Worm (Caenorhabditis elegans) whole organism, L1 larva: ENCODE data around the gene C54D1.7.

Experiments
- C16A3.4 ChIP-seq: fragments of 150-350 bp; optimal IDR thresholded peaks from 2 replicates; lab custom pipeline; 2014; ENCODE audit warnings: missing biosample characterization, missing genetic modification characterization
- aha-1 ChIP-seq: fragments of 150-350 bp; optimal IDR thresholded peaks from 2 replicates; lab custom pipeline; 2014; ENCODE audit warnings: missing biosample characterization, missing genetic modification characterization
- alr-1 ChIP-seq: fragments of 200-800 bp; sonication (Bioruptor generic); optimal IDR thresholded peaks from 2 replicates; lab custom pipeline; 2018; ENCODE audit warnings: borderline replicate concordance, mild to moderate bottlenecking, missing genetic modification characterization, missing compliant biosample characterization
- blmp-1 ChIP-seq: fragments of 150-350 bp; optimal IDR thresholded peaks from 2 replicates; lab custom pipeline; 2014; ENCODE audit warnings: missing biosample characterization, missing genetic modification characterization
- ceh-8 ChIP-seq: fragments of 200-800 bp; sonication (Bioruptor generic); optimal IDR thresholded peaks from 2 replicates; lab custom pipeline; 2018; ENCODE audit warnings: mild to moderate bottlenecking, missing genetic modification characterization, moderate library complexity, missing compliant biosample characterization
- ceh-90 ChIP-seq: sonication (generic microtip); optimal IDR thresholded peaks from 2 replicates; lab custom pipeline; 2016; ENCODE audit warnings: missing genetic modification characterization, missing compliant biosample characterization
- dpl-1 ChIP-seq, 3 experiments: fragments of 150-350 bp in 2 of 3; sonication (generic microtip) in 1 of 3; optimal IDR thresholded peaks; 2 replicates each; lab custom pipeline; 2014 to 2017; ENCODE audit warnings: missing biosample characterization in 3 of 3, missing genetic modification characterization in 3 of 3, missing genetic modification reagents in 3 of 3
- efl-1 ChIP-seq, 4 experiments: fragments of 150-350 bp; optimal IDR thresholded peaks in 3 of 4; peaks in 1 of 4; 1 replicate in 1 of 4; 2 replicates in 3 of 4; lab custom pipeline; 2014; ENCODE audit warnings: missing biosample characterization in 2 of 4, missing genetic modification characterization in 2 of 4, missing genetic modification reagents in 2 of 4
- efl-3 ChIP-seq: fragments of 200-800 bp; sonication (Bioruptor generic); optimal IDR thresholded peaks from 2 replicates; lab custom pipeline; 2018; ENCODE audit warnings: mild to moderate bottlenecking, missing genetic modification characterization, missing compliant biosample characterization
- egl-13 ChIP-seq: sonication (generic microtip); optimal IDR thresholded peaks from 2 replicates; lab custom pipeline; 2016; ENCODE audit warnings: missing genotype, missing genetic modification reagents, missing genetic modification characterization, missing compliant biosample characterization
- elt-2 ChIP-seq: sonication (generic microtip); optimal IDR thresholded peaks from 2 replicates; lab custom pipeline; 2016; ENCODE audit warnings: missing genetic modification characterization, mild to moderate bottlenecking, inconsistent platforms, missing compliant biosample characterization, missing genetic modification reagents
- elt-3 ChIP-seq, 6 experiments: fragments of 150-350 bp in 1 of 6; sonication (generic microtip); optimal IDR thresholded peaks; 2 replicates each; lab custom pipeline; 2017 to 2018; ENCODE audit warnings: missing biosample characterization in 6 of 6, missing genetic modification characterization in 6 of 6, inconsistent platforms in 1 of 6
- fkh-10 ChIP-seq: sonication (generic microtip); optimal IDR thresholded peaks from 2 replicates; lab custom pipeline; 2017; ENCODE audit warnings: missing biosample characterization, missing genetic modification reagents, missing genetic modification characterization
- fos-1 ChIP-seq: fragments of 150-350 bp; optimal IDR thresholded peaks from 2 replicates; lab custom pipeline; 2014; ENCODE audit warnings: missing biosample characterization, missing genetic modification characterization
- grh-1 ChIP-seq: fragments of 200-800 bp; sonication (Bioruptor generic); IDR thresholded peaks from 2 replicates; pipeline ENCODE4 v1.3.6; 2022; ENCODE audit warnings: missing genetic modification reagents, missing genetic modification characterization, missing compliant biosample characterization
- jun-1 ChIP-seq: fragments of 150-350 bp; optimal IDR thresholded peaks from 2 replicates; lab custom pipeline; 2014; ENCODE audit warnings: missing biosample characterization, missing genetic modification reagents, missing genetic modification characterization
- lin-13 ChIP-seq: fragments of 150-350 bp; optimal IDR thresholded peaks from 2 replicates; lab custom pipeline; 2014; ENCODE audit warnings: missing biosample characterization, missing genetic modification reagents, missing genetic modification characterization
- lin-14 ChIP-seq: fragments of 200-800 bp; sonication (Bioruptor generic); optimal IDR thresholded peaks from 2 replicates; lab custom pipeline; 2018; ENCODE audit warnings: mild to moderate bottlenecking, missing genetic modification characterization, moderate library complexity, missing compliant biosample characterization
- lin-35 ChIP-seq, 2 experiments: fragments of 150-350 bp; optimal IDR thresholded peaks; 2 replicates each; lab custom pipeline; 2014; ENCODE audit warnings: missing biosample characterization in 2 of 2, missing genetic modification characterization in 2 of 2, missing genetic modification reagents in 2 of 2
- mdl-1 ChIP-seq, 2 experiments: fragments of 150-350 bp; optimal IDR thresholded peaks; 2 replicates each; lab custom pipeline; 2014 to 2017; ENCODE audit warnings: missing biosample characterization in 2 of 2, missing genetic modification characterization in 2 of 2, inconsistent platforms in 1 of 2
- nhr-19 ChIP-seq: fragments of 200-800 bp; sonication (Bioruptor generic); conservative IDR thresholded peaks from 2 replicates; pipeline ENCODE4 v1.3.6; 2022; ENCODE audit warnings: missing genetic modification characterization, missing compliant biosample characterization
- nhr-20 ChIP-seq: sonication (generic microtip); optimal IDR thresholded peaks from 2 replicates; lab custom pipeline; 2016; ENCODE audit warnings: mild to moderate bottlenecking, missing genetic modification characterization, missing compliant biosample characterization
- nhr-237 ChIP-seq: fragments of 150-350 bp; optimal IDR thresholded peaks from 2 replicates; lab custom pipeline; 2014; ENCODE audit warnings: missing biosample characterization, missing genetic modification characterization
- nhr-71 ChIP-seq: sonication (generic microtip); optimal IDR thresholded peaks from 2 replicates; lab custom pipeline; 2016; ENCODE audit warnings: mild to moderate bottlenecking, missing genetic modification characterization, moderate library complexity, missing compliant biosample characterization
- nhr-76 ChIP-seq: sonication (generic microtip); optimal IDR thresholded peaks from 2 replicates; lab custom pipeline; 2017; ENCODE audit warnings: missing biosample characterization, missing genetic modification characterization
- nhr-85 ChIP-seq: sonication (generic microtip); peaks from one replicate; lab custom pipeline; 2016; ENCODE audit warnings: missing genetic modification characterization, inconsistent platforms, missing compliant biosample characterization
- pag-3 ChIP-seq: sonication (generic microtip); optimal IDR thresholded peaks from 2 replicates; lab custom pipeline; 2017; ENCODE audit warnings: missing genetic modification characterization, mild to moderate bottlenecking, missing compliant biosample characterization, antibody characterized with exemption, borderline replicate concordance; ENCODE audit not compliant: insufficient read depth
- pax-3 ChIP-seq: fragments of 200-800 bp; sonication (Bioruptor generic); optimal IDR thresholded peaks from 2 replicates; lab custom pipeline; 2018; ENCODE audit warnings: mild to moderate bottlenecking, missing genetic modification characterization, moderate library complexity, missing compliant biosample characterization
- rnt-1 ChIP-seq: sonication (generic microtip); optimal IDR thresholded peaks from 2 replicates; lab custom pipeline; 2016; ENCODE audit warnings: mild to moderate bottlenecking, missing genetic modification characterization, moderate library complexity, missing compliant biosample characterization
- snpc-4 ChIP-seq: fragments of 150-350 bp; optimal IDR thresholded peaks from 2 replicates; lab custom pipeline; 2014; ENCODE audit warnings: missing biosample characterization, missing genetic modification characterization
- sup-37 ChIP-seq: fragments of 200-800 bp; sonication (Bioruptor generic); optimal IDR thresholded peaks from 2 replicates; lab custom pipeline; 2018; ENCODE audit warnings: mild to moderate bottlenecking, missing genetic modification characterization, missing compliant biosample characterization
- tbx-2 ChIP-seq: sonication (generic microtip); optimal IDR thresholded peaks from 2 replicates; lab custom pipeline; 2016; ENCODE audit warnings: missing genetic modification characterization, missing compliant biosample characterization
- zip-4 ChIP-seq: fragments of 200-800 bp; sonication (Bioruptor generic); optimal IDR thresholded peaks from 2 replicates; lab custom pipeline; 2018; ENCODE audit warnings: mild to moderate bottlenecking, missing genetic modification characterization, moderate library complexity, missing compliant biosample characterization

Gene C54D1.7

ce11 chrX:7155879-7156278 is at the start of gene C54D1.7:
TSS of gene C54D1.7 (minus strand) at chrX:7156035.
- no peak for TF ChIP-seq fkh-10 (GFP tag; lab: Kevin White, UChicago)
- peak; percentile 29 for TF ChIP-seq blmp-1 (tag; lab: Kevin White, UChicago)
- peak in 1 of 6 experiments; percentile 46 for TF ChIP-seq elt-3 (tag; optimal IDR thresholded peaks at IDR 0.05; lab: Kevin White, UChicago)
- TF ChIP-seq nhr-85 (tag; lab: Kevin White, UChicago), result peak; percentile 72

- no peak for TF ChIP-seq dpl-1 (GFP tag; optimal IDR thresholded peaks at IDR 0.05; lab: Kevin White, UChicago)
- TF ChIP-seq ceh-90 (tag; lab: Kevin White, UChicago), result no peak
- TF ChIP-seq jun-1 (tag; lab: Kevin White, UChicago), result no peak
- TF ChIP-seq C16A3.4 (tag; lab: Kevin White, UChicago), result no peak
- no peak for TF ChIP-seq snpc-4 (tag; lab: Kevin White, UChicago)
- no peak for TF ChIP-seq tbx-2 (tag; lab: Kevin White, UChicago)
- no peak for TF ChIP-seq mdl-1 (tag; optimal IDR thresholded peaks at IDR 0.05; lab: Kevin White, UChicago)
- no peak for TF ChIP-seq rnt-1
- no peak for TF ChIP-seq nhr-237 (tag; lab: Kevin White, UChicago)
Observed at ce11 chrX:7205195-7205594, 49.4 kb upstream of the C54D1.7 start, which contains the start of gene C55B6.5. TSS of gene C55B6.5 (minus strand) at chrX:7205295.

- TF ChIP-seq efl-1 (optimal IDR thresholded peaks at IDR 0.05; lab: Kevin White, UChicago), result no peak
- TF ChIP-seq efl-1 (GFP tag; optimal IDR thresholded peaks at IDR 0.05 in 1 of 2; lab: Kevin White, UChicago), result peak in 1 of 2 experiments; percentile 26
- no peak for TF ChIP-seq alr-1 (tag; lab: Kevin White, UChicago)
- TF ChIP-seq aha-1 (tag; lab: Kevin White, UChicago), result no peak
Observed at ce11 chrX:7204175-7204574, 48.3 kb upstream of the C54D1.7 start.

ce11 chrX:7200475-7200874 is 44.6 kb upstream of the C54D1.7 start:
- TF ChIP-seq nhr-76 (tag; lab: Kevin White, UChicago), result no peak
- no peak for TF ChIP-seq lin-14 (GFP tag; lab: Kevin White, UChicago)
- TF ChIP-seq fos-1 (tag; lab: Kevin White, UChicago), result no peak
- peak; percentile 93 for TF ChIP-seq elt-2 (tag; lab: Kevin White, UChicago)
- no peak for TF ChIP-seq efl-3
- TF ChIP-seq zip-4, result no peak
- TF ChIP-seq egl-13 (tag; lab: Kevin White, UChicago), result no peak
- no peak for TF ChIP-seq nhr-237 (tag; lab: Kevin White, UChicago)
- no peak for TF ChIP-seq jun-1 (tag; lab: Kevin White, UChicago)
- peak in 1 of 2 experiments; percentile 13 for TF ChIP-seq mdl-1 (tag; optimal IDR thresholded peaks at IDR 0.05; lab: Kevin White, UChicago)
- TF ChIP-seq nhr-71, result peak; percentile 46
- TF ChIP-seq elt-3 (tag; optimal IDR thresholded peaks at IDR 0.05; lab: Kevin White, UChicago), result no peak
- no peak for TF ChIP-seq grh-1 (GFP tag; lab: Robert Waterston, UW)
- peak; percentile 13 for TF ChIP-seq rnt-1
- no peak for TF ChIP-seq ceh-8
- TF ChIP-seq nhr-19 (GFP tag; lab: Robert Waterston, UW), result peak; percentile 30
- no peak for TF ChIP-seq lin-13 (GFP tag; lab: Kevin White, UChicago)
- no peak for TF ChIP-seq pag-3 (tag; lab: Kevin White, UChicago)
- TF ChIP-seq pax-3 (tag; lab: Kevin White, UChicago), result no peak
- TF ChIP-seq C16A3.4 (tag; lab: Kevin White, UChicago), result no peak
- TF ChIP-seq nhr-20 (tag; lab: Kevin White, UChicago), result peak; percentile 6
- no peak for TF ChIP-seq sup-37 (GFP tag; lab: Kevin White, UChicago)
- peak in 1 of 2 experiments; percentile 30 for TF ChIP-seq lin-35 (GFP tag; optimal IDR thresholded peaks at IDR 0.05; lab: Kevin White, UChicago)
